Fruit fly (Drosophila melanogaster) ovary, adult (tissue): ENCODE data around the gene CG10165.

Experiments
- CG17801 ChIP-seq: fragments of 200-800 bp; optimal IDR thresholded peaks from 2 replicates; lab custom pipeline; 2019; ENCODE audit warnings: missing biosample characterization, mild to moderate bottlenecking, missing genetic modification characterization, moderate library complexity; ENCODE audit not compliant: partially characterized antibody

Gene CG10165

DNA sequence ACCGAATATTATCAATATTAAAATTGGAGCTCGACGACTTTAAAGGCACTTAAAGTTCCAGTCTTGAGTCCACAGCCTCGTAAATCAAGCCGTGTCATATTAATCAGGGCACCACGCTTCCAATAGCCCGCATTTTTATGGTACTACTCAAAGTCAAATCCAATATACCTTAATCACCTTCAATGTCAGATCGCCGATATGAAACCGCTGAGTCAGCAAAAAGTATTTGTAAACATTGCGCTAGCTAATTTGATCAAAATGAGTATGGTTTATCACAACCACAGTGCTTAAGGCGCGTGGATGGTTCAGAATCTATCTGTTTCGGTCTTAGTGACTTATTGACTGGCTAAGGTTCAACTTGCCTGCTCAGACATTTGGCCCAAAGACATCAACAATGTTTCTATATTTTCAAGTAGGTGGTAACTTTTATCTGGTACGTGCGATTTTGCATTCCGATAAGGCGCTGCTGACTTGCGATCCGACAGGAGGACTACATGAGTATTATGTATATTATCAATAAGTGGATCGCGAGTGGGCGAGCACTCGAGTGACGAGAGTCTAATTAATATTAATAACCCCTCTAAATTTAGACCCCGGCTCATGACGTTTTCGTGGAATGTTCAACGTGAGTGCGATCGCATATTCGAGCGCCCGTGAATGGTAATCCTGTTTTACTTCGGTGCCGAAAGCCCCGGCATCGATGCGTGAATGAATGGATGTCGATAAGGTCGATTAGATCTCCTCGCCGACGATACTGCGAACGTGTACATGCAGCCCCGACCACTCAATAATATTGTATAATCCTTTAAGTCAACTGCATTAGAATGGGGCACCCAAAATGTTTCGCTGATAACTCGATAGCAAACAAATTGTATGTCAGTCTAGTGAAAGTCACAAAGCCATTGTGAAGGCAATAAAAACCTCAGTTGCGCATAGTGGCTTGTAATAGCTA, 33.2 kb upstream of the CG10165 start, which contains the start of gene CG13078:
CG13078 (plus strand) TSS at position 902 of the 952 bp plus-strand sequence.
- no peak for TF ChIP-seq CG17801 (GFP tag; lab: Kevin White, UChicago)

DNA sequence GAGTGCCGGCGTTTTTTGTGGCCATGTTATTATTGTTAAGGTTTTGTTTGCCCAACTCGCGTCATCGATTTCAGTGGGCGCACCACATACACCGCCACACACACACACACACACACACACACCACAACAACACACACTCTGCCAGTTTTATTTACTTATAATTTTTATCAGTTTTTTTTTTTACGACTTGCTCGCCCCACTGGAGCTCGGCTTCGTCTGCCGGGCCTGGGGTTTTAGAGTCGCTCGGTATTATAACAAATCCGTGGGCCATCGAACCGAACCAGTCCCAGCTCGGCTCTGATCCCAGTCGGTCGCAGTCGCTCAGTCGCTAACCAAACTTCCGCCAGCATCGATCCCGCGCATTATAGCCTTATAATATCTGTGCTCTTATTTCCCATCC, 19.3 kb upstream of the CG10165 start:
- TF ChIP-seq CG17801 (GFP tag; lab: Kevin White, UChicago) = no peak

DNA sequence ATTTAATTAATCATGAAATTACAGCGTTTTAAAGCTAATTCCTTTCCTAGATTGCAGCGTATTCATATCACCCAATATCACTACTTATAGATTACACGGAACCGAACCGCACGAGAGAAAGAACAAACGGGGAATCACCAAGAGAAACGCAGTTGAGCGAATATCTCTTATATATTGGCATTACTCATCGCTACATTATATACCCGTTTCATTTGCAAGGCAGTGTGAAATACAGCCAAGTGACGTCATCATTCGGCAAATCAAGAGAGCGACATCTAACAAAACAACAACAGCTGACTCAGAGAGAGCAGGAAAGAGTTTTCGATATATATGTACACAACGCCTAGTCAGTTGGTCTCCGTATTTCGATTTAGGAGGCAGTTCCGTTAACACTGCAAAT, 18.1 kb upstream of the CG10165 start, which contains the start of gene Tep4:
Tep4 (plus strand) TSS at position 350 of the 400 bp plus-strand sequence.
- no peak for TF ChIP-seq CG17801 (GFP tag; lab: Kevin White, UChicago)

DNA sequence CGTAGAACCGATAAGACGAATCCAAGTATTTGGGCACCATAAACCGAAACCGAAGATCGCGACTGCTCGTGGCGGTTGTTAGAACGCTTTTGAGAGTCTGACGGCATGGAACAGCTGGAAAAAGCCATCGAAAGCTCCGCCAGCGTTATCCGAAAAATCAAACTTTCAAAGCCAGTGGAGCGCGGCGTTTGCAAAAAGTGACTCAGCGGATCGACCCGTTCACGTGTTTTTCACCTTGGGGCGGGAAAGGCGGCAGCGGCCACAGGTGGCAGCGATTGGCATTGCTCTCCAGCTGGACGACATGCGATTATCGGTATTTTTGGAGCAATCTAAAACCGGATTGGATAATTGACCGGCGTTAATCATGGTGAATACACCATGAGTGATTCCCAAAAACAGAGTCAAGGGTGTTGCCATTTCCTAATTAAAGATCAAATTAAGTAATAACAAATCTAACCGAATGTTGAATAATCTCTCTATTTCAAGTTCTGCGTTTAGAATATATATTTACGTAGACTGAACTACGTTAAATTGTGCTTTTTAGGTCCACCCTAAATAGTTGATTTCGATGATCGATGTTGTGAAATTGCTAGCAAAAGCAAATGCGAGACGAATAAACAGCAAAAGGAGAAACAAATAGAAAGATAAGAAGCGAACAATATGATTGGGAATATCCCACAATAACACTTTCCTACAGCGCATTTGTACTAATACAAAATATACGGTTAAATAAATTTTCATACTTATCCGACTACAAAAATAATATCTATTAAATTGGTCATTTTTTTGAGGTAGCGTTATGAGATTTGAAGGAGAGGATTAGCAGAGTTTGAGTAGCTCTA, 17.0 kb upstream of the CG10165 start, which contains the start of gene CG10337:
CG10337 (minus strand) TSS at position 91 of the 842 bp plus-strand sequence.
- TF ChIP-seq CG17801 (GFP tag; lab: Kevin White, UChicago) = peak; percentile 77

- TF ChIP-seq CG17801 (GFP tag; lab: Kevin White, UChicago) = no peak
Measured at dm6 chr2L:19543010-19543564, 13.0 kb upstream of the CG10165 start.

dm6 chr2L:19542268-19542773, 12.2 kb upstream of the CG10165 start:
- no peak for TF ChIP-seq CG17801 (GFP tag; lab: Kevin White, UChicago)

dm6 chr2L:19540307-19540706, 10.2 kb upstream of the CG10165 start, which contains the start of gene CG13081:
Gene CG13081, plus strand, starts transcription at chr2L:19540607.
- TF ChIP-seq CG17801 (GFP tag; lab: Kevin White, UChicago) = no peak

dm6 chr2L:19537779-19538456, 7.8 kb upstream of the CG10165 start, which contains the start of gene CG13082:
Gene CG13082, plus strand, starts transcription at chr2L:19538425.
- no peak for TF ChIP-seq CG17801 (GFP tag; lab: Kevin White, UChicago)

- no peak for TF ChIP-seq CG17801 (GFP tag; lab: Kevin White, UChicago)
Measured at dm6 chr2L:19535234-19535633, 5.1 kb upstream of the CG10165 start, which contains the start of gene CG31697. Gene CG31697, plus strand, starts transcription at chr2L:19535448.

dm6 chr2L:19533247-19533646, 3.1 kb upstream of the CG10165 start, which contains the start of gene CG33116:
Gene CG33116, plus strand, starts transcription at chr2L:19533479.
- peak; percentile 80 for TF ChIP-seq CG17801 (GFP tag; lab: Kevin White, UChicago)

- TF ChIP-seq CG17801 (GFP tag; lab: Kevin White, UChicago) = peak; percentile 99
Measured at dm6 chr2L:19528308-19528707, 1.8 kb downstream of the CG10165 start.

DNA sequence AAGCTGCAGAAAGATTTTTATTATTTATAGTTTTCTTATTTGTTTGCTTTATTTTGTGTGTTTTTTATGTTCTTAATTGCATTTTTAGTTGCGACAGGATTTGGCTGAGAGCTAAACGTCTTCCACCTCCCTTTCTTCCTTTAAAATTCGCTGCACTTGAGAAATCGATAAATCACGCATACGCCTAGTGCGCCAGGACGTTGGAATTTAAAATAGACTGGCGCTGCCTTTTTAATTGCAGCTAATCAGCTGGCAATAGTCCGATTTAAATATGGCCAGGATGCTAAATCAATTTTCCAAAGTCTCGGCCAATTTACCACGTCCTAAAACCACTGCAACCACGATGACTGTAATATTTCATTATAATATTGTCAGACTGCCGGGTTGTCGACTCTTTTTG, 3.3 kb downstream of the CG10165 start:
- no peak for TF ChIP-seq CG17801 (GFP tag; lab: Kevin White, UChicago)

dm6 chr2L:19526316-19526715, 3.8 kb downstream of the CG10165 start, which contains the start of the genes Dpm1 and CG10137:
Gene Dpm1, minus strand, starts transcription at chr2L:19526368.
Gene CG10137, plus strand, starts transcription at chr2L:19526686.
- TF ChIP-seq CG17801 (GFP tag; lab: Kevin White, UChicago) = peak; percentile 57
